Fruit fly (Drosophila melanogaster) whole organism, prepupa: ENCODE data around the gene P5cr.
A peak's percentile ranks its signal among the peaks of the same experiment; 100 is the strongest.

Source experiments
- Blimp-1 ChIP-seq: fragments of 200-800 bp; sonication (Bioruptor generic); optimal IDR thresholded peaks from 3 replicates; lab custom pipeline; 2017; ENCODE audit warnings: missing biosample characterization, missing genetic modification characterization, mild to moderate bottlenecking, moderate library complexity, missing genetic modification reagents
- CG10631 ChIP-seq: fragments of 200-800 bp; sonication (Bioruptor generic); optimal IDR thresholded peaks from 2 replicates; lab custom pipeline; 2016; ENCODE audit warnings: missing biosample characterization, missing genetic modification characterization
- CG10669 ChIP-seq: fragments of 200-800 bp; sonication (Bioruptor generic); optimal IDR thresholded peaks from 3 replicates; lab custom pipeline; 2018; ENCODE audit warnings: missing biosample characterization, mild to moderate bottlenecking, missing genetic modification characterization, moderate library complexity
- CG11294 ChIP-seq: fragments of 200-800 bp; sonication (Bioruptor generic); IDR thresholded peaks from 2 replicates; pipeline ENCODE4 v1.3.6; 2022; ENCODE audit warnings: missing biosample characterization, missing genetic modification characterization
- CG11762 ChIP-seq: fragments of 200-800 bp; sonication (Bioruptor generic); optimal IDR thresholded peaks from 3 replicates; lab custom pipeline; 2016; ENCODE audit warnings: missing biosample characterization, missing genetic modification characterization; ENCODE audit not compliant: insufficient read depth
- CG15336 ChIP-seq: fragments of 200-800 bp; sonication (Bioruptor generic); IDR thresholded peaks from 2 replicates; pipeline ENCODE4 v1.3.6; 2022; ENCODE audit warnings: missing biosample characterization, missing genetic modification characterization
- CG1621 ChIP-seq: fragments of 200-800 bp; sonication (Bioruptor generic); optimal IDR thresholded peaks from 3 replicates; lab custom pipeline; 2018; ENCODE audit warnings: missing biosample characterization, mild to moderate bottlenecking, missing genetic modification characterization
- CG16779 ChIP-seq: fragments of 200-800 bp; sonication (Bioruptor generic); optimal IDR thresholded peaks from 3 replicates; lab custom pipeline; 2017; ENCODE audit warnings: missing biosample characterization, mild to moderate bottlenecking, missing genetic modification characterization
- CG3032 ChIP-seq: fragments of 200-800 bp; optimal IDR thresholded peaks from 2 replicates; lab custom pipeline; 2019; ENCODE audit warnings: missing biosample characterization, mild to moderate bottlenecking, missing genetic modification characterization, moderate library complexity
- CG32006 ChIP-seq: fragments of 200-800 bp; sonication (Bioruptor generic); optimal IDR thresholded peaks from 3 replicates; lab custom pipeline; 2017; ENCODE audit warnings: missing biosample characterization, mild to moderate bottlenecking, missing genetic modification characterization
- CG34406 ChIP-seq: fragments of 200-800 bp; sonication (Bioruptor generic); optimal IDR thresholded peaks from 3 replicates; lab custom pipeline; 2016; ENCODE audit warnings: missing biosample characterization, missing genetic modification characterization
- CG3919 ChIP-seq: fragments of 200-800 bp; sonication (Bioruptor generic); optimal IDR thresholded peaks from 3 replicates; lab custom pipeline; 2016; ENCODE audit warnings: missing biosample characterization, missing genetic modification characterization
- CG4318 ChIP-seq: fragments of 200-800 bp; sonication (Bioruptor generic); optimal IDR thresholded peaks from 3 replicates; lab custom pipeline; 2017; ENCODE audit warnings: missing biosample characterization, mild to moderate bottlenecking, missing genetic modification characterization
- CG6854 ChIP-seq: fragments of 200-800 bp; sonication (Bioruptor generic); optimal IDR thresholded peaks from 2 replicates; lab custom pipeline; 2017; ENCODE audit warnings: missing biosample characterization, mild to moderate bottlenecking, missing genetic modification characterization
- CG7368 ChIP-seq: fragments of 200-800 bp; sonication (Bioruptor generic); optimal IDR thresholded peaks from 3 replicates; lab custom pipeline; 2016; ENCODE audit warnings: missing biosample characterization, missing genetic modification characterization
- CG8319 ChIP-seq: fragments of 200-800 bp; sonication (Bioruptor generic); optimal IDR thresholded peaks from 3 replicates; lab custom pipeline; 2016; ENCODE audit warnings: missing biosample characterization, missing genetic modification characterization
- CG8632 ChIP-seq: fragments of 200-800 bp; sonication (Bioruptor generic); optimal IDR thresholded peaks from 3 replicates; lab custom pipeline; 2016; ENCODE audit warnings: missing biosample characterization, missing genetic modification characterization
- Eip75B ChIP-seq: fragments of 200-800 bp; sonication (Bioruptor generic); optimal IDR thresholded peaks from 3 replicates; lab custom pipeline; 2016; ENCODE audit warnings: missing biosample characterization, missing genetic modification characterization
- Eip78C ChIP-seq: fragments of 200-800 bp; sonication (Bioruptor generic); peaks from one replicate; lab custom pipeline; 2016; ENCODE audit warnings: missing biosample characterization, missing genetic modification characterization
- Ets21C ChIP-seq: fragments of 200-800 bp; sonication (Bioruptor generic); optimal IDR thresholded peaks from 3 replicates; lab custom pipeline; 2016; ENCODE audit warnings: missing biosample characterization, missing genetic modification characterization
- Ets96B ChIP-seq: fragments of 200-800 bp; optimal IDR thresholded peaks from 2 replicates; lab custom pipeline; 2019; ENCODE audit warnings: missing biosample characterization, mild to moderate bottlenecking, missing genetic modification characterization, moderate library complexity
- Hr4 ChIP-seq: fragments of 200-800 bp; sonication (Bioruptor generic); optimal IDR thresholded peaks from 3 replicates; lab custom pipeline; 2016; ENCODE audit warnings: missing biosample characterization, missing genetic modification characterization
- Lpt ChIP-seq: fragments of 200-800 bp; sonication (Bioruptor generic); optimal IDR thresholded peaks from 3 replicates; lab custom pipeline; 2016; ENCODE audit warnings: missing biosample characterization, missing genetic modification characterization
- OdsH ChIP-seq: fragments of 200-800 bp; sonication (Bioruptor generic); optimal IDR thresholded peaks from 3 replicates; lab custom pipeline; 2016; ENCODE audit warnings: missing biosample characterization, missing genetic modification characterization
- Smox ChIP-seq: fragments of 200-800 bp; sonication (Bioruptor generic); optimal IDR thresholded peaks from 3 replicates; lab custom pipeline; 2016; ENCODE audit warnings: missing biosample characterization, missing genetic modification characterization
- Sox102F ChIP-seq: fragments of 200-800 bp; sonication (Bioruptor generic); optimal IDR thresholded peaks from 2 replicates; lab custom pipeline; 2016; ENCODE audit warnings: missing biosample characterization, mild to moderate bottlenecking, missing genetic modification characterization
- Sox15 ChIP-seq: fragments of 200-800 bp; sonication (Bioruptor generic); optimal IDR thresholded peaks from 3 replicates; lab custom pipeline; 2016; ENCODE audit warnings: missing biosample characterization, missing genetic modification characterization
- achi ChIP-seq: fragments of 200-800 bp; sonication (Bioruptor generic); optimal IDR thresholded peaks from 3 replicates; lab custom pipeline; 2016; ENCODE audit warnings: missing biosample characterization, missing genetic modification characterization
- acj6 ChIP-seq: fragments of 200-800 bp; sonication (Bioruptor generic); optimal IDR thresholded peaks from 3 replicates; lab custom pipeline; 2016; ENCODE audit warnings: missing biosample characterization, missing genetic modification characterization
- cyc ChIP-seq: fragments of 200-800 bp; sonication (Bioruptor generic); optimal IDR thresholded peaks from 3 replicates; lab custom pipeline; 2016; ENCODE audit warnings: missing biosample characterization, missing genetic modification characterization
- dac ChIP-seq: fragments of 200-800 bp; sonication (Bioruptor generic); optimal IDR thresholded peaks from 2 replicates; lab custom pipeline; 2017; ENCODE audit warnings: missing biosample characterization, mild to moderate bottlenecking, missing genetic modification characterization
- esn ChIP-seq: fragments of 200-800 bp; sonication (Bioruptor generic); optimal IDR thresholded peaks from 2 replicates; lab custom pipeline; 2016; ENCODE audit warnings: missing biosample characterization, mild to moderate bottlenecking, missing genetic modification characterization, moderate library complexity
- fd59A ChIP-seq: fragments of 200-800 bp; sonication (Bioruptor generic); optimal IDR thresholded peaks from 2 replicates; lab custom pipeline; 2017; ENCODE audit warnings: missing biosample characterization, mild to moderate bottlenecking, missing genetic modification characterization, missing genetic modification reagents
- fd85E ChIP-seq: fragments of 200-800 bp; sonication (Bioruptor generic); optimal IDR thresholded peaks from 3 replicates; lab custom pipeline; 2016; ENCODE audit warnings: missing biosample characterization, missing genetic modification characterization
- net ChIP-seq: fragments of 200-800 bp; sonication (Bioruptor generic); optimal IDR thresholded peaks from 3 replicates; lab custom pipeline; 2016; ENCODE audit warnings: missing biosample characterization, missing genetic modification characterization
- ss ChIP-seq, 2 experiments: fragments of 200-800 bp; sonication (Bioruptor generic); optimal IDR thresholded peaks; 2 replicates in 1 of 2; 3 replicates in 1 of 2; lab custom pipeline; 2017 to 2018; ENCODE audit warnings: mild to moderate bottlenecking in 2 of 2, missing biosample characterization in 2 of 2, missing genetic modification characterization in 2 of 2, moderate library complexity in 1 of 2
- svp ChIP-seq: fragments of 200-800 bp; sonication (Bioruptor generic); peaks from one replicate; lab custom pipeline; 2016; ENCODE audit warnings: missing biosample characterization, missing genetic modification characterization
- vri ChIP-seq: fragments of 200-800 bp; sonication (Bioruptor generic); optimal IDR thresholded peaks from 3 replicates; lab custom pipeline; 2016; ENCODE audit warnings: missing biosample characterization, mild to moderate bottlenecking, missing genetic modification characterization

The P5cr gene

DNA sequence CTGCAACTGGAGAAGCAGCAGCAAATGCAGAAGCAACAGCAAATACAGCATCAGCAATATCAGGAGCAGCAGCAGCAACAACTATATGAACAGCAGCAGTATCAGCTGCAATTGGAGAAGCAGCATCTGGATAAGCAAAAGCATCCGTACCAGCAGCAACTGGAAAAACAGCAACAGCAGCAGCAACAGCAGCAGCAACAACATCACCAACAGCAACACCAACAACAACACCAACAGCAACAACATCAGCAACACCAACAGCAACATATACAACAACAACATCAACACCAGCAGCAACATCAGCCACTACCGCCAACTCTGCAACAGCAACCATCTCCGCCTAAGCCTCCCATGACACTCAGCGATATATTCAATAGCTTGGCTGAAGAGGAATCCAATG, 12.0 kb downstream of the P5cr start:
- no peak for TF ChIP-seq svp
- TF ChIP-seq Blimp-1 (GFP tag; lab: Kevin White, UChicago): no peak
- TF ChIP-seq Ets96B: no peak
- no peak for TF ChIP-seq CG8319
- no peak for TF ChIP-seq fd59A (GFP tag; lab: Kevin White, UChicago)
- no peak for TF ChIP-seq CG8632 (GFP tag; lab: Kevin White, UChicago)
- no peak for TF ChIP-seq CG11762 (GFP tag; lab: Kevin White, UChicago)
- no peak for TF ChIP-seq CG4318
- TF ChIP-seq acj6 (GFP tag; lab: Kevin White, UChicago): no peak
- no peak for TF ChIP-seq Eip75B
- no peak for TF ChIP-seq Sox15
- no peak for TF ChIP-seq Eip78C
- TF ChIP-seq Lpt (GFP tag; lab: Kevin White, UChicago): no peak
- TF ChIP-seq CG10631: no peak
- TF ChIP-seq cyc (GFP tag; lab: Kevin White, UChicago): no peak
- no peak for TF ChIP-seq CG16779 (tag; lab: Kevin White, UChicago)
- TF ChIP-seq esn: no peak
- no peak for TF ChIP-seq CG7368 (GFP tag; lab: Kevin White, UChicago)

DNA sequence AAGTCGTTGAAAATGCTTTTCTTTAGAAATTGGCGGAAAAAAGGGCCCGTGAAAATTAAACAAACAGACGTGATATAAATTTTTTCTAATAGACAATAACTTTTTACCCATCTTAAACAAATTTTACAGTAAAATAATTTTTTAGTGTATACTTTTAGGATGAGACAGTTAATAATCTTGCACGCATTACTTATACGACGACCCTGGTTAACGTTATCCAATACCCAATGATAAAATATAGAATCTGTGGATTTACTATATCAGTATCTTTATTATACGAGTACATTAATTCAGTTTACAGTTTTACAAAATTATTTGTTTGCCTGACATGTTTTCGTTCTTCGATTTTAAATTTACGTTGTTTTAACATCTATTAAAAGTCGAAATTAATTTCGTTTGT, 15.9 kb downstream of the P5cr start:
- TF ChIP-seq CG3919 (GFP tag; lab: Kevin White, UChicago) (no peak), dac (GFP tag; lab: Kevin White, UChicago) (no peak), Ets21C (GFP tag; lab: Kevin White, UChicago) (no peak), CG15336 (no peak), Ets96B (no peak), CG1621 (tag; lab: Kevin White, UChicago) (no peak), cyc (GFP tag; lab: Kevin White, UChicago) (no peak), CG6854 (GFP tag; lab: Kevin White, UChicago) (no peak), CG3032 (tag; lab: Kevin White, UChicago) (no peak), CG10669 (GFP tag; lab: Kevin White, UChicago) (no peak)

DNA sequence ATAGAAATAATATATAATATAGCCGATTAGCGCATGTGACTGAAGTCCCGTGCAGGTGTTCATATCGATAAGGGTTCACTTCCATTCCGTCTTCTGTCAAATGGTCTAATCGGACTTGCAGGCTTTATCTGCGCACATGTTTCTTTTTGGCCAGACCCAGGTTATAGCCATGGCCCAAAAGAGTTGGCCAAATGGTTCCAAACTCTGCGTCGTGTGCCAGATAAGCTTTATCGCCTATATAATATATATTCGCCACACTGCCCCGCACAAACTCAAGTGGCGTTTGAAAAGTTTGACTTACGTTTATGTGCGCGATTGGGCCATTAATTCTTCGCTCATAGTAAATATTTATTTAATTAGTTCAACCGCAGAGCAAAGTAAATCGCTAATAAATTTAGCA, 22.5 kb downstream of the P5cr start:
- TF ChIP-seq Smox (GFP tag; lab: Kevin White, UChicago): no peak
- TF ChIP-seq Hr4 (GFP tag; lab: Kevin White, UChicago): no peak
- no peak for TF ChIP-seq CG11294 (GFP tag; lab: Robert Waterston, UW)
- TF ChIP-seq CG7368 (GFP tag; lab: Kevin White, UChicago): no peak
- no peak for TF ChIP-seq CG34406
- peak; percentile 67 for TF ChIP-seq vri (GFP tag; lab: Kevin White, UChicago)
- TF ChIP-seq CG3919 (GFP tag; lab: Kevin White, UChicago): no peak

DNA sequence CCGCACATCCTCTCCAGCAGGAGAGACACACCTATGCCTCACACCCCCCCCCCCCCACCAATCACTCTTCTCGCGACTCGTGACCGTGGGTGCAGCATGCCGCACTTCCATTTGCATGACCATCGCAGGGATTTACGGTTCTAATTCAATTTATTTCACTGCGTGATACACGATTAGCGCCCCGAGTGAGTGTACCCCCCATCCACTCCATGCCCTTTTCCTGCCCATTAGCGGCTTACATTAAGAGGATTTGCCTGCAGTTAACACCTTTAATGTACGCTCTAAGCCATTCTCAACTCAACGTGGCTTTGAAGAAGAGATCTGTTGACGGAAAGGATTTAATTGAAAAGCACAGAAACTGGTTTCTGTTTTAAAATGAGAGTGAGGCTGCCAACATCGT, 23.7 kb downstream of the P5cr start:
- TF ChIP-seq CG32006 (no peak), fd85E (GFP tag; lab: Kevin White, UChicago) (no peak), CG8632 (GFP tag; lab: Kevin White, UChicago) (no peak), CG11762 (GFP tag; lab: Kevin White, UChicago) (no peak), Sox102F (GFP tag; lab: Kevin White, UChicago) (no peak), OdsH (no peak), CG1621 (tag; lab: Kevin White, UChicago) (no peak), ss (GFP tag; optimal IDR thresholded peaks at IDR 0.05; lab: Kevin White, UChicago) (no peak), net (GFP tag; lab: Kevin White, UChicago) (no peak), achi (GFP tag; lab: Kevin White, UChicago) (no peak), Ets96B (no peak), dac (GFP tag; lab: Kevin White, UChicago) (no peak)
